Worm (Caenorhabditis elegans) whole organism, early embryonic: ENCODE data around the gene cyn-17.
A peak's percentile ranks its signal among the peaks of the same experiment; 100 is the strongest.

Experiments used
- B0310.2 ChIP-seq: sonication (generic microtip); optimal IDR thresholded peaks from 2 replicates; lab custom pipeline; 2016; ENCODE audit warnings: mild to moderate bottlenecking, missing genetic modification characterization, missing compliant biosample characterization
- F13C5.2 ChIP-seq: sonication (generic microtip); optimal IDR thresholded peaks from 2 replicates; lab custom pipeline; 2017; ENCODE audit warnings: mild to moderate bottlenecking, missing genetic modification characterization, inconsistent platforms, missing compliant biosample characterization
- aly-1 ChIP-seq: sonication (generic microtip); optimal IDR thresholded peaks from 2 replicates; lab custom pipeline; 2016; ENCODE audit warnings: missing genetic modification characterization, missing compliant biosample characterization
- ama-1 ChIP-seq: fragments of 150-350 bp; optimal IDR thresholded peaks from 2 replicates; lab custom pipeline; 2014
- ceh-13 ChIP-seq: fragments of 200-800 bp; sonication (Bioruptor generic); optimal IDR thresholded peaks from 2 replicates; lab custom pipeline; 2018; ENCODE audit warnings: mild to moderate bottlenecking, missing genetic modification characterization, missing compliant biosample characterization
- ceh-36 ChIP-seq: sonication (generic microtip); optimal IDR thresholded peaks from 2 replicates; lab custom pipeline; 2016; ENCODE audit warnings: missing genetic modification characterization, inconsistent platforms, missing compliant biosample characterization
- ets-7 ChIP-seq: sonication (generic microtip); optimal IDR thresholded peaks from 2 replicates; lab custom pipeline; 2016; ENCODE audit warnings: missing genotype, missing genetic modification characterization, missing compliant biosample characterization
- flt-1 ChIP-seq: fragments of 200-800 bp; sonication (Bioruptor generic); IDR thresholded peaks from 2 replicates; pipeline ENCODE4 v1.3.6; 2022; ENCODE audit warnings: missing genetic modification characterization, missing compliant biosample characterization
- hmbx-1 ChIP-seq: sonication (generic microtip); optimal IDR thresholded peaks from 2 replicates; lab custom pipeline; 2016; ENCODE audit warnings: mild to moderate bottlenecking, missing genetic modification characterization, missing compliant biosample characterization
- hmg-4 ChIP-seq: fragments of 200-800 bp; sonication (Bioruptor generic); optimal IDR thresholded peaks from 2 replicates; lab custom pipeline; 2018; ENCODE audit warnings: mild to moderate bottlenecking, missing genetic modification characterization, missing compliant biosample characterization
- hnd-1 ChIP-seq: sonication (generic microtip); optimal IDR thresholded peaks from 2 replicates; lab custom pipeline; 2016; ENCODE audit warnings: missing genetic modification characterization, missing compliant biosample characterization
- pes-1 ChIP-seq: fragments of 200-800 bp; sonication (Bioruptor generic); IDR thresholded peaks from 2 replicates; pipeline ENCODE4 v1.3.6; 2022; ENCODE audit warnings: missing genetic modification reagents, missing genetic modification characterization, missing compliant biosample characterization
- scrt-1 ChIP-seq: fragments of 200-800 bp; sonication (Bioruptor generic); IDR thresholded peaks from 2 replicates; pipeline ENCODE4 v1.3.6; 2022; ENCODE audit warnings: missing genetic modification characterization, missing compliant biosample characterization
- sea-1 ChIP-seq: fragments of 200-800 bp; sonication (Bioruptor generic); conservative IDR thresholded peaks from 2 replicates; pipeline ENCODE4 v1.3.6; 2022; ENCODE audit warnings: missing genetic modification characterization, missing compliant biosample characterization
- tbx-11 ChIP-seq: fragments of 200-800 bp; sonication (Bioruptor generic); IDR thresholded peaks from 2 replicates; pipeline ENCODE4 v1.3.6; 2022; ENCODE audit warnings: missing genetic modification characterization, missing compliant biosample characterization
- tbx-37 ChIP-seq: fragments of 200-800 bp; sonication (Bioruptor generic); conservative IDR thresholded peaks from 2 replicates; pipeline ENCODE4 v1.3.6; 2022; ENCODE audit warnings: missing genetic modification reagents, missing genetic modification characterization, missing compliant biosample characterization
- tra-4 ChIP-seq: sonication (generic microtip); optimal IDR thresholded peaks from 2 replicates; lab custom pipeline; 2017; ENCODE audit warnings: missing genetic modification characterization, missing compliant biosample characterization

The cyn-17 gene

ce11 chrV:5790497-5791280 lies 8.8 kb upstream of the cyn-17 start, which contains the start of the genes nhr-142 and F44E7.9:
TSS of gene nhr-142 (minus strand) at chrV:5790553.
TSS of gene F44E7.9 (plus strand) at chrV:5791230.
- peak; percentile 66 for TF ChIP-seq flt-1 (GFP tag; lab: Robert Waterston, UW)
- peak; percentile 64 for TF ChIP-seq F13C5.2 (tag; lab: Kevin White, UChicago)
- TF ChIP-seq hmg-4 (GFP tag; lab: Kevin White, UChicago), result peak; percentile 67
- no peak for TF ChIP-seq ceh-36 (tag; lab: Kevin White, UChicago)
- TF ChIP-seq tbx-37 (GFP tag; lab: Robert Waterston, UW), result 0 out of 2 replicates have a peak, but pooled peaks have one; percentile 15

ce11 chrV:5792031-5792430 lies 7.4 kb upstream of the cyn-17 start, which contains the start of gene ZC250.2:
TSS of gene ZC250.2 (plus strand) at chrV:5792331.
- no peak for TF ChIP-seq B0310.2 (tag; lab: Kevin White, UChicago)
- TF ChIP-seq sea-1, result no peak
- no peak for TF ChIP-seq hmbx-1 (tag; lab: Kevin White, UChicago)
- no peak for TF ChIP-seq aly-1 (tag; lab: Kevin White, UChicago)
- TF ChIP-seq tbx-11 (GFP tag; lab: Robert Waterston, UW), result no peak
- TF ChIP-seq ets-7 (tag; lab: Kevin White, UChicago), result no peak
- TF ChIP-seq ama-1 (lab: Kevin White, UChicago), result no peak
- no peak for TF ChIP-seq hnd-1 (tag; lab: Kevin White, UChicago)
- no peak for TF ChIP-seq scrt-1
- TF ChIP-seq tra-4 (tag; lab: Kevin White, UChicago), result no peak
- no peak for TF ChIP-seq tbx-37 (GFP tag; lab: Robert Waterston, UW)

ce11 chrV:5798132-5798531 lies 1.3 kb upstream of the cyn-17 start, which contains the start of gene nstp-3:
TSS of gene nstp-3 (minus strand) at chrV:5798232.
- TF ChIP-seq pes-1 (GFP tag; lab: Robert Waterston, UW) (no peak), aly-1 (tag; lab: Kevin White, UChicago) (no peak), flt-1 (GFP tag; lab: Robert Waterston, UW) (no peak), tra-4 (tag; lab: Kevin White, UChicago) (no peak), ama-1 (lab: Kevin White, UChicago) (no peak), scrt-1 (no peak), ets-7 (tag; lab: Kevin White, UChicago) (no peak), F13C5.2 (tag; lab: Kevin White, UChicago) (no peak), sea-1 (no peak), hmbx-1 (tag; lab: Kevin White, UChicago) (no peak), ceh-36 (tag; lab: Kevin White, UChicago) (no peak), ceh-13 (GFP tag; lab: Kevin White, UChicago) (no peak), tbx-11 (GFP tag; lab: Robert Waterston, UW) (no peak), tbx-37 (GFP tag; lab: Robert Waterston, UW) (no peak)

ce11 chrV:5805467-5805866 lies 6.0 kb downstream of the cyn-17 start, which contains the start of gene ZC250.5:
TSS of gene ZC250.5 (plus strand) at chrV:5805767.
- TF ChIP-seq tbx-37 (GFP tag; lab: Robert Waterston, UW) (no peak), hmbx-1 (tag; lab: Kevin White, UChicago) (no peak), ets-7 (tag; lab: Kevin White, UChicago) (no peak), hmg-4 (GFP tag; lab: Kevin White, UChicago) (no peak), flt-1 (GFP tag; lab: Robert Waterston, UW) (no peak), ceh-36 (tag; lab: Kevin White, UChicago) (no peak), pes-1 (GFP tag; lab: Robert Waterston, UW) (no peak), B0310.2 (tag; lab: Kevin White, UChicago) (no peak)

- TF ChIP-seq pes-1 (GFP tag; lab: Robert Waterston, UW) (no peak), hmg-4 (GFP tag; lab: Kevin White, UChicago) (no peak), tbx-11 (GFP tag; lab: Robert Waterston, UW) (no peak), ceh-13 (GFP tag; lab: Kevin White, UChicago) (no peak), hnd-1 (tag; lab: Kevin White, UChicago) (no peak), flt-1 (GFP tag; lab: Robert Waterston, UW) (no peak)
Measured at ce11 chrV:5813060-5813659, 13.7 kb downstream of the cyn-17 start, which contains the start of gene ZC250.4. TSS of gene ZC250.4 (minus strand) at chrV:5813137.

ce11 chrV:5816470-5817061 lies 17.1 kb downstream of the cyn-17 start:
- TF ChIP-seq sea-1, result no peak
- no peak for TF ChIP-seq pes-1 (GFP tag; lab: Robert Waterston, UW)
- TF ChIP-seq B0310.2 (tag; lab: Kevin White, UChicago), result no peak
- no peak for TF ChIP-seq scrt-1

- no peak for TF ChIP-seq scrt-1
- TF ChIP-seq tbx-37 (GFP tag; lab: Robert Waterston, UW), result no peak
- no peak for TF ChIP-seq F13C5.2 (tag; lab: Kevin White, UChicago)
- no peak for TF ChIP-seq pes-1 (GFP tag; lab: Robert Waterston, UW)
- TF ChIP-seq ceh-13 (GFP tag; lab: Kevin White, UChicago), result no peak
- no peak for TF ChIP-seq aly-1 (tag; lab: Kevin White, UChicago)
- TF ChIP-seq tra-4 (tag; lab: Kevin White, UChicago), result no peak
Measured at ce11 chrV:5819903-5820302, 20.4 kb downstream of the cyn-17 start.
